Fruit fly (Drosophila melanogaster): ENCODE results near the gene CG33270.

The CG33270 gene

DNA sequence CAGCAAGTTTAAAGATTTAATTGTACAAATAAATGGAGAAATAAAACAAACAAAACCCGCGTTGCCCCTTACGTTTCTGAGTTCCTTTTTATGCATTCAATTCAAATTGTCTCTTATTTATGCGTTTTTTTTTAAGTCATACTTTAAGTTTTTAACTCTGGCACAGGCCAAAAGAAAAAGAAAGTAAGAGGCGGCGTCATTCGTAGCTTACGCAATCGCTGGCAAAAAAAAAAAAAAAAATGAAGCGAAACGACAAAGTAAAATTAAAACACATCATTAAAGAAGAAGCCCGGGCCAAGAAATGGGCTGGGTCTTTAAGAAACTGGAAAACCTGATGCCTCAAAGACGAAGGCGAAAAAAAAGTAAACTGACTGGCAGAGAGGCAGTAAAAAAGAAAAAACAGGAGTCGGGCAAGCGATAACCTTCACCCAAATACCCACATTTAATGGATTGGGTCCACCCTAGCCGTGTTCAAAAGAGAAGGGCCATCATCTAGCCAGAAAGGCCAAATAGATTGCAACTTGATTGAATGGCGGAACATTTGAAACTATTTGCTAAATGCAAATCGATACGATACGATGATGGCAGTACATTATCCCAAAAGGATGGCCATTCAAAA, 34.6 kb downstream of the CG33270 start (continued):
- no peak for TF ChIP-seq twi (tag; optimal IDR thresholded peaks at IDR 0.05)
- no peak for TF ChIP-seq H15 (GFP tag; IDR thresholded peaks at IDR 0.05)
- TF ChIP-seq CTCF (GFP tag; optimal IDR thresholded peaks at IDR 0.05): no peak
- no peak for TF ChIP-seq Rfx (GFP tag; IDR thresholded peaks at IDR 0.05)
- TF ChIP-seq Poxn (GFP tag; IDR thresholded peaks at IDR 0.05): no peak
- TF ChIP-seq onecut (GFP tag; IDR thresholded peaks at IDR 0.05): no peak
- TF ChIP-seq mld (GFP tag; IDR thresholded peaks at IDR 0.05; ENCODE audit: partially characterized antibody): no peak
- 0 out of 2 replicates have a peak, but pooled peaks have one; percentile 7 for TF ChIP-seq Ptx1 (GFP tag; IDR thresholded peaks at IDR 0.05)
- no peak for TF ChIP-seq Antp (GFP tag; optimal IDR thresholded peaks at IDR 0.05)
- TF ChIP-seq inv (GFP tag; IDR thresholded peaks at IDR 0.05; ENCODE audit: partially characterized antibody): no peak
- TF ChIP-seq tio (GFP tag; optimal IDR thresholded peaks at IDR 0.05): peak; percentile 4
- no peak for TF ChIP-seq abd-A (tag; optimal IDR thresholded peaks at IDR 0.05)
- no peak for TF ChIP-seq CG1792 (GFP tag; optimal IDR thresholded peaks at IDR 0.05)
- no peak for TF ChIP-seq Hey (tag; optimal IDR thresholded peaks at IDR 0.05)
- TF ChIP-seq esg (GFP tag; conservative IDR thresholded peaks at IDR 0.05): no peak
- TF ChIP-seq sob (GFP tag; IDR thresholded peaks at IDR 0.05): no peak
- no peak for TF ChIP-seq CG7928 (GFP tag; optimal IDR thresholded peaks at IDR 0.05)
- 0 out of 2 replicates have a peak, but pooled peaks have one; percentile 15 for TF ChIP-seq HLH3B (GFP tag; IDR thresholded peaks at IDR 0.05)
- TF ChIP-seq CG8281 (tag; optimal IDR thresholded peaks at IDR 0.05): no peak
- TF ChIP-seq CG9817 (tag; optimal IDR thresholded peaks at IDR 0.05): no peak
- 0 out of 2 replicates have a peak, but pooled peaks have one; percentile 16 for TF ChIP-seq lmd (GFP tag; IDR thresholded peaks at IDR 0.05)
- no peak for TF ChIP-seq odd (GFP tag; optimal IDR thresholded peaks at IDR 0.05)
- TF ChIP-seq wdn (GFP tag; IDR thresholded peaks at IDR 0.05): no peak
- TF ChIP-seq Camta (GFP tag; optimal IDR thresholded peaks at IDR 0.05): no peak
- no peak for TF ChIP-seq CG2120 (GFP tag; optimal IDR thresholded peaks at IDR 0.05)
- no peak for TF ChIP-seq CG34376 (GFP tag; optimal IDR thresholded peaks at IDR 0.05)

DNA sequence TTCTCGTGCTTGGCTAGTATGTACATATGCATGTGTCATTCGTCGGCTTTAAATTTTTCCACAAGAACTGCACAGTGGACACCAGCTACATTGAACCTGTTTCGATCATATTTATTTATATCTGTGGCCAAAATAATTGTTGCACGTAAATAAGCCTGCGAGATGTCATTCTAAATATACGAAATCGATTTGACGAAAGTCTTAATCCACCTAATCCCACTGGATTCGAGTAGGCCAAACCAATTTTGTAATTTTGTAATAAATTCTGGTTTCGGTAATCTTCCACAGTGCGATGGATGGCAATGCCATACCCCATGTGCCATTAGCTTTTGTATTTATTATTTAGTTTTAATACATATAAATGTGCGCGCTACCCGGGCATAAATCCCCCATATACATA, 35.5 kb downstream of the CG33270 start:
- no peak for TF ChIP-seq Adf1 (GFP tag; IDR thresholded peaks at IDR 0.05)
- no peak for TF ChIP-seq esg (GFP tag; conservative IDR thresholded peaks at IDR 0.05)
- peak; percentile 26 for TF ChIP-seq CG2120 (GFP tag; optimal IDR thresholded peaks at IDR 0.05)
- peak; percentile 78 for TF ChIP-seq Med (GFP tag)
- no peak for TF ChIP-seq twi (tag; optimal IDR thresholded peaks at IDR 0.05)
- peak; percentile 23; the same call in 1 of the 2 replicates for TF ChIP-seq slbo (GFP tag; IDR thresholded peaks at IDR 0.05)
- peak; percentile 77 for TF ChIP-seq sens (GFP tag)
- peak; percentile 45 for TF ChIP-seq CG12769 (tag; optimal IDR thresholded peaks at IDR 0.05)
- peak; percentile 16 for TF ChIP-seq CG2678 (tag; optimal IDR thresholded peaks at IDR 0.05)
- 0 out of 4 replicates have a peak, but pooled peaks have one; percentile 40 for TF ChIP-seq chinmo (GFP tag; IDR thresholded peaks at IDR 0.05; ENCODE audit: partially characterized antibody)
- TF ChIP-seq sd (tag; optimal IDR thresholded peaks at IDR 0.05): peak; percentile 10
- peak; percentile 55 for TF ChIP-seq grau (tag; optimal IDR thresholded peaks at IDR 0.05)
- TF ChIP-seq Meics (GFP tag; optimal IDR thresholded peaks at IDR 0.05): peak; percentile 3
- peak; percentile 37; the same call in 1 of the 3 replicates for TF ChIP-seq dysf (GFP tag; IDR thresholded peaks at IDR 0.05)
- no peak for TF ChIP-seq vfl (GFP tag; optimal IDR thresholded peaks at IDR 0.05)
- TF ChIP-seq CG6683 (GFP tag; optimal IDR thresholded peaks at IDR 0.05): no peak
- TF ChIP-seq Rfx (GFP tag; IDR thresholded peaks at IDR 0.05): 0 out of 2 replicates have a peak, but pooled peaks have one; percentile 33

DNA sequence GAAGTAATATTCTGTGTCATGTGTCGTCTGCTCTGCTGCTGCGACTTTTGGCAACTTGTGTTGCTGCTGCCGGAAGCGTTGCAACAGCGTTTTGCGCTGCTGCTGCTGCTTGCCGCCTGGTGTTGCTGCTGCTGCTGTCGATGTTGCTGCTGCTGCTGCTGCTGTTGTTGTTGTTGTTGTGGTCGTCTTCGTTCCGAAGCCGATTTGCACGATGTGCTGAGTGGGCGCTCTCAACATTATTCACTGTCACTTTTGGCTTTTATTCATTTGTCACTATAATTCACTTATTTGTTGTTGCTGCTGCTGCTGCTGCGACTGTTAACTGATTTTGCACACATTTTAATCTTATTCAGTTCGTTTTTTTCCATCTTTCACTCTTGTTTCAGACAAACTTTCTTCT, 36.0 kb downstream of the CG33270 start:
- TF ChIP-seq NfI (GFP tag; optimal IDR thresholded peaks at IDR 0.05) (no peak), Dfd (GFP tag; optimal IDR thresholded peaks at IDR 0.05) (peak in 1 of 2 experiments; percentile 49), CG34224 (GFP tag; IDR thresholded peaks at IDR 0.05; ENCODE audit: partially characterized antibody) (no peak), Hand (GFP tag; optimal IDR thresholded peaks at IDR 0.05) (no peak), exex (tag; optimal IDR thresholded peaks at IDR 0.05) (no peak)

Measured in whole organism, embryonic.